Worm (Caenorhabditis elegans) whole organism, L4 larva: ENCODE measurements around the gene asp-16.
A peak's percentile ranks its signal among the peaks of the same experiment; 100 is the strongest.

ENCODE experiments used
- F10B5.3 ChIP-seq: sonication (generic microtip); optimal IDR thresholded peaks from 2 replicates; lab custom pipeline; 2016; ENCODE audit warnings: mild to moderate bottlenecking, missing genetic modification characterization, missing compliant biosample characterization
- ceh-28 ChIP-seq: fragments of 150-350 bp; optimal IDR thresholded peaks from 2 replicates; lab custom pipeline; 2014; ENCODE audit warnings: missing biosample characterization, missing genetic modification reagents, missing genetic modification characterization
- nhr-10 ChIP-seq: fragments of 150-350 bp; optimal IDR thresholded peaks from 2 replicates; lab custom pipeline; 2014; ENCODE audit warnings: missing biosample characterization, missing genetic modification characterization
- zag-1 ChIP-seq: fragments of 150-350 bp; optimal IDR thresholded peaks from 2 replicates; lab custom pipeline; 2014; ENCODE audit warnings: missing biosample characterization, missing genetic modification characterization

DNA sequence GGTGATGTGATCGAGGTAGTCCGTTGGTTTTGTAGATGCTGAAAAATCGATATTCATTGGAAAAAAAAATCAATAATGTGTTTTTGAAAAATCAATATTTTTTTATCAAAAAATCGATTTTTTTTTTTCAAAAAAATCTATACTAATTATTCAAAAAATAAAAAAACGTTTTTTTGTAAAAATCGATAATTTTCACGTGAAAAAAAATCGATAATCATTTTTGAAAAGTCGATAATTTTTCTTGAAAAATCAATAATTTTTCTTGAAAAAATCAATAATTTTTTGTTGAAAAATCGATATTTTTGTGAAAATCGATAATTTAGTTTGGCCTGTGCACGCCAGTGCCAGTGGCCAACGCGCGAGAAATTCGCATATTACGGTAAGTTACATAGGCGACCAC is 30.8 kb upstream of the asp-16 start:
- TF ChIP-seq F10B5.3 (tag; lab: Kevin White, UChicago): no peak
- no peak for TF ChIP-seq zag-1 (tag; lab: Kevin White, UChicago)
- peak; percentile 66 for TF ChIP-seq ceh-28
- TF ChIP-seq nhr-10 (tag; lab: Kevin White, UChicago): no peak
